Worm (Caenorhabditis elegans): Measurements from ENCODE around the gene F21C10.9.

The F21C10.9 gene

DNA sequence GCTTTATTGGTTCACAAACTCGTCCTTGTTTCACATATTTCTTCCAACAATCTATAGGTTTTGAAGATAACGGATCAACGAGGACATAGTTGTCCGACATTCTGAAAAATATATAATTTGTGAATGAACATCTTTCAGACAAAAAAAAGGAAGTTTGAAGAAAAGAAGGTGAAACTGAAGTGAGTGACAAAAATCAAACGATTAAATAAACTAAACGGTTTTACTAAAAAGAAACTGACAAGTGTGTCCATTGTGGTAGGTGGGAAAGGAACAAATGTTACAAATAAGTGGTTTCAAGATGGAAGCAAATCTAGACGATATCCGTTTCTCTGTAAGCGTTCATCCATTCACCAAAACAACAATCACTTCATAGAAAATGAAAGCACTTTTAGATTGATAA is 36.2 kb downstream of the F21C10.9 start, which contains the start of gene C25E10.12:
TSS of gene C25E10.12 (minus strand) at position 101 of the 400 bp plus-strand sequence.
- TF ChIP-seq ref-1 (GFP tag; conservative IDR thresholded peaks at IDR 0.05) (no peak), flt-1 (GFP tag; IDR thresholded peaks at IDR 0.05) (no peak), med-1 (GFP tag; optimal IDR thresholded peaks at IDR 0.05; ENCODE audit: insufficient read depth) (no peak), ztf-29 (GFP tag; IDR thresholded peaks at IDR 0.05) (no peak), tab-1 (GFP tag; IDR thresholded peaks at IDR 0.05) (no peak), klf-2 (GFP tag; conservative IDR thresholded peaks at IDR 0.05) (no peak), cog-1 (tag; optimal IDR thresholded peaks at IDR 0.05) (no peak), ztf-23 (GFP tag; IDR thresholded peaks at IDR 0.05) (no peak), T22C8.4 (GFP tag; IDR thresholded peaks at IDR 0.05) (no peak)

DNA sequence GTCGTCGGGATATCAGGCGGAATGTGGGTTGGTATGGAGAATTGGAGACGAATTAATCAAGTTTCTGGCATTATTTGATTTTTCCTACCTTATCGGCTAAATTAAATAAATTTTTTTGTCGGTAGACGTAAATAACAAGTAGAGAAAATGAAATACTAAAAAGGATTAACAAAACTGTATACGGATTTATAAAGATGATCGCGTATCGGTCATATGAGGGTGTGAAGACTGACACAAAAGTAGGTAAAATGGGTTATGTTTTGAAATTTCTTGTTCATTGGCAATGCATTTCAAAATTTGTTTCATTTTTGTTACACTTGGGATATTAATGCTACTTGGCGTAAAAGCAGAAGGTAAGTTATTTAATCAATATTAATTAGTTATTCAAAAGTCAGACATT is 39.0 kb downstream of the F21C10.9 start, which contains the start of the genes C25E10.16 and C25E10.13:
TSS of gene C25E10.16 (minus strand) at position 101 of the 400 bp plus-strand sequence.
TSS of gene C25E10.13 (plus strand) at position 256 of the 400 bp plus-strand sequence.
- no peak for TF ChIP-seq klf-2 (GFP tag; conservative IDR thresholded peaks at IDR 0.05)

- TF ChIP-seq ztf-29 (GFP tag; IDR thresholded peaks at IDR 0.05) (no peak), ztf-23 (GFP tag; IDR thresholded peaks at IDR 0.05) (no peak), flt-1 (GFP tag; IDR thresholded peaks at IDR 0.05) (no peak), T22C8.4 (GFP tag; IDR thresholded peaks at IDR 0.05) (no peak), cog-1 (tag; optimal IDR thresholded peaks at IDR 0.05) (no peak), med-1 (GFP tag; optimal IDR thresholded peaks at IDR 0.05; ENCODE audit: insufficient read depth) (no peak), klf-2 (GFP tag; conservative IDR thresholded peaks at IDR 0.05) (no peak), tab-1 (GFP tag; IDR thresholded peaks at IDR 0.05) (no peak), ref-1 (GFP tag; conservative IDR thresholded peaks at IDR 0.05) (no peak)
Measured at ce11 chrV:9058627-9059026, 39.9 kb downstream of the F21C10.9 start, which contains the start of gene C25E10.11. TSS of gene C25E10.11 (minus strand) at chrV:9058727.

ce11 chrV:9056253-9056652 is 42.2 kb downstream of the F21C10.9 start, which contains the start of gene C25E10.10:
TSS of gene C25E10.10 (minus strand) at chrV:9056353.
- TF ChIP-seq flt-1 (GFP tag; IDR thresholded peaks at IDR 0.05) (no peak), T22C8.4 (GFP tag; IDR thresholded peaks at IDR 0.05) (no peak), cog-1 (tag; optimal IDR thresholded peaks at IDR 0.05) (no peak), ref-1 (GFP tag; conservative IDR thresholded peaks at IDR 0.05) (no peak), tab-1 (GFP tag; IDR thresholded peaks at IDR 0.05) (no peak), ztf-23 (GFP tag; IDR thresholded peaks at IDR 0.05) (no peak), klf-2 (GFP tag; conservative IDR thresholded peaks at IDR 0.05) (no peak), med-1 (GFP tag; optimal IDR thresholded peaks at IDR 0.05; ENCODE audit: insufficient read depth) (no peak), ztf-29 (GFP tag; IDR thresholded peaks at IDR 0.05) (no peak)

- TF ChIP-seq tab-1 (GFP tag; IDR thresholded peaks at IDR 0.05) (no peak), cog-1 (tag; optimal IDR thresholded peaks at IDR 0.05) (no peak), ztf-23 (GFP tag; IDR thresholded peaks at IDR 0.05) (no peak), ztf-29 (GFP tag; IDR thresholded peaks at IDR 0.05) (no peak), klf-2 (GFP tag; conservative IDR thresholded peaks at IDR 0.05) (no peak), flt-1 (GFP tag; IDR thresholded peaks at IDR 0.05) (no peak), med-1 (GFP tag; optimal IDR thresholded peaks at IDR 0.05; ENCODE audit: insufficient read depth) (no peak), T22C8.4 (GFP tag; IDR thresholded peaks at IDR 0.05) (no peak), ref-1 (GFP tag; conservative IDR thresholded peaks at IDR 0.05) (no peak)
Measured at ce11 chrV:9055644-9056043, 42.9 kb downstream of the F21C10.9 start.

ce11 chrV:9054771-9055170 is 43.7 kb downstream of the F21C10.9 start, which contains the start of gene swm-1:
TSS of gene swm-1 (minus strand) at chrV:9054871.
- TF ChIP-seq cog-1 (tag; optimal IDR thresholded peaks at IDR 0.05) (no peak), flt-1 (GFP tag; IDR thresholded peaks at IDR 0.05) (no peak), ref-1 (GFP tag; conservative IDR thresholded peaks at IDR 0.05) (no peak), med-1 (GFP tag; optimal IDR thresholded peaks at IDR 0.05; ENCODE audit: insufficient read depth) (no peak), ztf-23 (GFP tag; IDR thresholded peaks at IDR 0.05) (no peak), ztf-29 (GFP tag; IDR thresholded peaks at IDR 0.05) (no peak), tab-1 (GFP tag; IDR thresholded peaks at IDR 0.05) (no peak), T22C8.4 (GFP tag; IDR thresholded peaks at IDR 0.05) (no peak), klf-2 (GFP tag; conservative IDR thresholded peaks at IDR 0.05) (no peak)

- TF ChIP-seq klf-2 (GFP tag; conservative IDR thresholded peaks at IDR 0.05) (no peak), ztf-29 (GFP tag; IDR thresholded peaks at IDR 0.05) (no peak), tab-1 (GFP tag; IDR thresholded peaks at IDR 0.05) (no peak), T22C8.4 (GFP tag; IDR thresholded peaks at IDR 0.05) (no peak), cog-1 (tag; optimal IDR thresholded peaks at IDR 0.05) (no peak), ref-1 (GFP tag; conservative IDR thresholded peaks at IDR 0.05) (no peak), ztf-23 (GFP tag; IDR thresholded peaks at IDR 0.05) (no peak), med-1 (GFP tag; optimal IDR thresholded peaks at IDR 0.05; ENCODE audit: insufficient read depth) (no peak), flt-1 (GFP tag; IDR thresholded peaks at IDR 0.05) (no peak)
Measured at ce11 chrV:9053969-9054368, 44.5 kb downstream of the F21C10.9 start, which contains the start of gene C25E10.8. TSS of gene C25E10.8 (minus strand) at chrV:9054069.

DNA sequence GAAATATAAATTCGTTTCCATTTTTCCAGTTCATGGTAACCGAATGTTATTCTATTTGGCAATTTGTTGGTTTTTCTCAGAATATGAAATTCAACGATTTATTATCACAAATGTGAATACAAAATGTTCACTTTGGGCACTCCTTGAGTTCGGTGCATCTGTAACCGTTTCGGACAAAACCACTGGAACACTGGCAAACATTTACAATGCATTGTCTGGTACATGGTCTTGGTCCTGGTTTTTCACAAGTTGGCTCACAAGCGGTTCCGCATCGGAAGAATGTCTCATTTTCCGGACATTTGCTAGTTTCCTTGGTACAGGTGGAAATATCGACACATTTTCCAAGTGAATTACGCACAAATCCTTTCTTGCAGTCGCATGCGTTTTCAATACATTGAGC is 45.3 kb downstream of the F21C10.9 start:
- TF ChIP-seq tab-1 (GFP tag; IDR thresholded peaks at IDR 0.05) (no peak), med-1 (GFP tag; optimal IDR thresholded peaks at IDR 0.05; ENCODE audit: insufficient read depth) (no peak), ztf-23 (GFP tag; IDR thresholded peaks at IDR 0.05) (no peak), klf-2 (GFP tag; conservative IDR thresholded peaks at IDR 0.05) (no peak), cog-1 (tag; optimal IDR thresholded peaks at IDR 0.05) (no peak), flt-1 (GFP tag; IDR thresholded peaks at IDR 0.05) (no peak), T22C8.4 (GFP tag; IDR thresholded peaks at IDR 0.05) (no peak), ref-1 (GFP tag; conservative IDR thresholded peaks at IDR 0.05) (no peak), ztf-29 (GFP tag; IDR thresholded peaks at IDR 0.05) (no peak)

DNA sequence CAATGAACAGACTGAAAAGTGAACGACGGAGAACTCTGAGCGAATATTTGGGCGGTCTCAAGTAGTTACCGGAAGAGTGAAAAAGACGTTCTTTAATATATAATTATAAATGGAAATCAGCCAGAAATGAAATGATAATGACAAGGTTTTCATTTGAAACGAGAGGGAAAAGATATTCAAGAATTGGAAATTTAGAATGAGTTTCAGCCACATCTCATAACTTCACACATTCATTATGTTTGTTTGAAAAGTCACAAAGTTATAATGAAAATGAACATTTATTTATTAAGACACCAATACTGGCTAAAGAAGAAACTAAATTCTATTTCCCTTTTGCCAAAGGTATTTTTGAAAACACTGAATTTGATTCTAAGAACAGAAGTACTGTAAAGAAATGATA is 47.4 kb downstream of the F21C10.9 start, which contains the start of gene C25E10.7:
TSS of gene C25E10.7 (minus strand) at position 101 of the 400 bp plus-strand sequence.
- TF ChIP-seq klf-2 (GFP tag; conservative IDR thresholded peaks at IDR 0.05) (no peak), ztf-23 (GFP tag; IDR thresholded peaks at IDR 0.05) (no peak), cog-1 (tag; optimal IDR thresholded peaks at IDR 0.05) (no peak), flt-1 (GFP tag; IDR thresholded peaks at IDR 0.05) (no peak), tab-1 (GFP tag; IDR thresholded peaks at IDR 0.05) (no peak), ztf-29 (GFP tag; IDR thresholded peaks at IDR 0.05) (no peak), med-1 (GFP tag; optimal IDR thresholded peaks at IDR 0.05; ENCODE audit: insufficient read depth) (no peak), T22C8.4 (GFP tag; IDR thresholded peaks at IDR 0.05) (no peak), ref-1 (GFP tag; conservative IDR thresholded peaks at IDR 0.05) (no peak)

Data from whole organism, midembryonic.